Fruit fly (Drosophila melanogaster) whole organism, embryonic: ENCODE results near the gene CG7140.
A peak's percentile ranks its signal among the peaks of the same experiment; 100 is the strongest.

Source experiments
- ATbp ChIP-seq: fragments of 200-800 bp; sonication (Bioruptor generic); optimal IDR thresholded peaks from 2 replicates; lab custom pipeline; 2017; ENCODE audit warnings: missing biosample characterization, mild to moderate bottlenecking, missing genetic modification characterization, missing genetic modification reagents
- Bdp1 ChIP-seq: fragments of 200-800 bp; sonication (Bioruptor generic); optimal IDR thresholded peaks from 3 replicates; lab custom pipeline; 2016; ENCODE audit warnings: missing biosample characterization, missing genetic modification characterization
- CG10147 ChIP-seq: fragments of 200-800 bp; sonication (Bioruptor generic); optimal IDR thresholded peaks from 2 replicates; lab custom pipeline; 2019; ENCODE audit warnings: missing biosample characterization, mild to moderate bottlenecking, missing genetic modification characterization, moderate library complexity
- CG10431 ChIP-seq: fragments of 200-800 bp; sonication (Bioruptor generic); optimal IDR thresholded peaks from 3 replicates; lab custom pipeline; 2018; ENCODE audit warnings: missing biosample characterization, mild to moderate bottlenecking, missing genetic modification characterization
- CG11085 ChIP-seq: fragments of 200-800 bp; sonication (Bioruptor generic); IDR thresholded peaks from 2 replicates; pipeline ENCODE4 v1.3.6; 2022; ENCODE audit warnings: missing biosample characterization, missing genetic modification characterization
- CG11696 ChIP-seq: fragments of 200-800 bp; sonication (Bioruptor generic); IDR thresholded peaks from 2 replicates; pipeline ENCODE4 v1.3.6; 2022; ENCODE audit warnings: missing biosample characterization, missing genetic modification characterization
- CG11723 ChIP-seq: fragments of 200-800 bp; sonication (Bioruptor generic); optimal IDR thresholded peaks from 2 replicates; lab custom pipeline; 2017; ENCODE audit warnings: missing biosample characterization, mild to moderate bottlenecking, missing genetic modification characterization
- CG12104 ChIP-seq: fragments of 200-800 bp; sonication (Bioruptor generic); optimal IDR thresholded peaks from 3 replicates; lab custom pipeline; 2016; ENCODE audit warnings: missing biosample characterization, missing genetic modification characterization
- CG15011 ChIP-seq: fragments of 200-800 bp; sonication (Bioruptor generic); optimal IDR thresholded peaks from 3 replicates; lab custom pipeline; 2018; ENCODE audit warnings: missing biosample characterization, mild to moderate bottlenecking, missing genetic modification characterization
- CG15269 ChIP-seq: fragments of 200-800 bp; sonication (Bioruptor generic); optimal IDR thresholded peaks from 2 replicates; lab custom pipeline; 2018; ENCODE audit warnings: missing biosample characterization, mild to moderate bottlenecking, missing genetic modification characterization, moderate library complexity
- CG16813 ChIP-seq: fragments of 200-800 bp; sonication (Bioruptor generic); IDR thresholded peaks from 3 replicates; pipeline ENCODE4 v1.3.6; 2022; ENCODE audit warnings: missing biosample characterization, missing genetic modification characterization; ENCODE audit not compliant: partially characterized antibody
- CG2202 ChIP-seq: fragments of 200-800 bp; sonication (Bioruptor generic); optimal IDR thresholded peaks from 2 replicates; lab custom pipeline; 2018; ENCODE audit warnings: missing biosample characterization, mild to moderate bottlenecking, missing genetic modification characterization
- CG3065 ChIP-seq: fragments of 200-800 bp; sonication (Bioruptor generic); optimal IDR thresholded peaks from 2 replicates; lab custom pipeline; 2016; ENCODE audit warnings: missing biosample characterization, missing genetic modification characterization
- CG33213 ChIP-seq: fragments of 200-800 bp; sonication (Bioruptor generic); optimal IDR thresholded peaks from 3 replicates; lab custom pipeline; 2016; ENCODE audit warnings: missing biosample characterization, missing genetic modification characterization
- CG4730 ChIP-seq: fragments of 200-800 bp; sonication (Bioruptor generic); IDR thresholded peaks from 2 replicates; pipeline ENCODE4 v1.3.6; 2022; ENCODE audit warnings: missing biosample characterization, missing genetic modification characterization
- CG6272 ChIP-seq: fragments of 200-800 bp; sonication (Bioruptor generic); IDR thresholded peaks from 2 replicates; pipeline ENCODE4 v1.3.6; 2022; ENCODE audit warnings: missing biosample characterization, missing genetic modification characterization
- CG6654 ChIP-seq: fragments of 200-800 bp; sonication (Bioruptor generic); optimal IDR thresholded peaks from 2 replicates; lab custom pipeline; 2017; ENCODE audit warnings: missing biosample characterization, mild to moderate bottlenecking, missing genetic modification characterization
- CG6854 ChIP-seq: fragments of 200-800 bp; sonication (Bioruptor generic); optimal IDR thresholded peaks from 3 replicates; lab custom pipeline; 2017; ENCODE audit warnings: missing biosample characterization, mild to moderate bottlenecking, missing genetic modification characterization
- CG8089 ChIP-seq: fragments of 200-800 bp; sonication (Bioruptor generic); optimal IDR thresholded peaks from 3 replicates; lab custom pipeline; 2016; ENCODE audit warnings: missing biosample characterization, missing genetic modification characterization
- CHES-1-like ChIP-seq: fragments of 200-800 bp; sonication (Bioruptor generic); optimal IDR thresholded peaks from 2 replicates; lab custom pipeline; 2016; ENCODE audit warnings: missing biosample characterization, missing genetic modification characterization
- Chrac-16 ChIP-seq: fragments of 200-800 bp; sonication (Bioruptor generic); optimal IDR thresholded peaks from 3 replicates; lab custom pipeline; 2016; ENCODE audit warnings: missing biosample characterization, missing genetic modification characterization
- Dip2 ChIP-seq: fragments of 200-800 bp; sonication (Bioruptor generic); IDR thresholded peaks from 2 replicates; pipeline ENCODE4 v1.3.6; 2022; ENCODE audit warnings: missing biosample characterization, missing genetic modification characterization
- Doc2 ChIP-seq: fragments of 200-800 bp; sonication (Bioruptor generic); IDR thresholded peaks from 2 replicates; pipeline ENCODE4 v1.3.6; 2022; ENCODE audit warnings: missing biosample characterization, missing genetic modification characterization
- ERR ChIP-seq: fragments of 200-800 bp; sonication (Bioruptor generic); optimal IDR thresholded peaks from 2 replicates; lab custom pipeline; 2016; ENCODE audit warnings: missing biosample characterization, missing genetic modification characterization
- Elba2 ChIP-seq: fragments of 200-800 bp; sonication (Bioruptor generic); optimal IDR thresholded peaks from 3 replicates; lab custom pipeline; 2016; ENCODE audit warnings: missing biosample characterization, missing genetic modification characterization
- Ets97D ChIP-seq: fragments of 200-800 bp; sonication (Bioruptor generic); optimal IDR thresholded peaks from 3 replicates; lab custom pipeline; 2016; ENCODE audit warnings: missing biosample characterization, missing genetic modification characterization
- Fer1 ChIP-seq: fragments of 200-800 bp; sonication (Bioruptor generic); optimal IDR thresholded peaks from 2 replicates; lab custom pipeline; 2017; ENCODE audit warnings: missing biosample characterization, mild to moderate bottlenecking, missing genetic modification characterization
- H2.0 ChIP-seq: fragments of 200-800 bp; sonication (Bioruptor generic); IDR thresholded peaks from 2 replicates; pipeline ENCODE4 v1.3.6; 2022; ENCODE audit warnings: missing biosample characterization, missing genetic modification characterization
- Hr51 ChIP-seq, 2 experiments: fragments of 200-800 bp; sonication (Bioruptor generic); optimal IDR thresholded peaks; 2 replicates in 1 of 2; 3 replicates in 1 of 2; lab custom pipeline; 2016 to 2018; ENCODE audit warnings: missing biosample characterization in 2 of 2, missing genetic modification characterization in 2 of 2, mild to moderate bottlenecking in 1 of 2, moderate library complexity in 1 of 2
- Mrtf ChIP-seq: fragments of 200-800 bp; sonication (Bioruptor generic); IDR thresholded peaks from 3 replicates; pipeline ENCODE4 v1.3.6; 2022; ENCODE audit warnings: missing biosample characterization, missing genetic modification characterization
- Oaz ChIP-seq: fragments of 200-800 bp; sonication (Bioruptor generic); IDR thresholded peaks from 2 replicates; pipeline ENCODE4 v1.3.6; 2022; ENCODE audit warnings: missing biosample characterization, missing genetic modification characterization
- Opbp ChIP-seq: fragments of 200-800 bp; sonication (Bioruptor generic); IDR thresholded peaks from 3 replicates; pipeline ENCODE4 v1.3.6; 2022; ENCODE audit warnings: missing biosample characterization, missing genetic modification characterization; ENCODE audit not compliant: partially characterized antibody
- Optix ChIP-seq: fragments of 200-800 bp; sonication (Bioruptor generic); IDR thresholded peaks from 3 replicates; pipeline ENCODE4 v1.3.6; 2022; ENCODE audit warnings: missing biosample characterization, missing genetic modification characterization
- Scr ChIP-seq: fragments of 200-800 bp; sonication (Bioruptor generic); IDR thresholded peaks from 2 replicates; pipeline ENCODE4 v1.3.6; 2022; ENCODE audit warnings: missing biosample characterization, missing genetic modification characterization; ENCODE audit not compliant: partially characterized antibody
- ab ChIP-seq: fragments of 200-800 bp; sonication (Bioruptor generic); optimal IDR thresholded peaks from 2 replicates; lab custom pipeline; 2016; ENCODE audit warnings: missing biosample characterization, missing genetic modification characterization
- crc ChIP-seq: fragments of 200-800 bp; sonication (Bioruptor generic); optimal IDR thresholded peaks from 2 replicates; lab custom pipeline; 2016; ENCODE audit warnings: missing biosample characterization, missing genetic modification characterization
- dmrt11E ChIP-seq: fragments of 200-800 bp; sonication (Bioruptor generic); optimal IDR thresholded peaks from 3 replicates; lab custom pipeline; 2018; ENCODE audit warnings: missing biosample characterization, mild to moderate bottlenecking, missing genetic modification characterization, moderate library complexity
- ems ChIP-seq: fragments of 200-800 bp; sonication (Bioruptor generic); optimal IDR thresholded peaks from 3 replicates; lab custom pipeline; 2016; ENCODE audit warnings: missing biosample characterization, missing genetic modification characterization
- eyg ChIP-seq: fragments of 200-800 bp; sonication (Bioruptor generic); optimal IDR thresholded peaks from 3 replicates; lab custom pipeline; 2016; ENCODE audit warnings: missing biosample characterization, missing genetic modification characterization
- fd102C ChIP-seq: fragments of 200-800 bp; sonication (Bioruptor generic); optimal IDR thresholded peaks from 2 replicates; lab custom pipeline; 2018; ENCODE audit warnings: missing biosample characterization, mild to moderate bottlenecking, missing genetic modification characterization, moderate library complexity
- insv ChIP-seq, 2 experiments: fragments of 200-800 bp; sonication (Bioruptor generic); optimal IDR thresholded peaks; 3 replicates each; lab custom pipeline; 2016 to 2018; ENCODE audit warnings: missing biosample characterization in 2 of 2, missing genetic modification characterization in 2 of 2
- pan ChIP-seq, 4 experiments: fragments of >200 bp in 3 of 4; fragments of 200-800 bp in 1 of 4; sonication (Bioruptor generic) in 1 of 4; optimal IDR thresholded peaks in 3 of 4; IDR thresholded peaks in 1 of 4; 2 replicates each; pipeline versions ENCODE4 v1.3.6 to Lab custom; 2017 to 2022; ENCODE audit warnings: missing biosample characterization in 2 of 4, missing genetic modification characterization in 2 of 4, mixed read lengths in 1 of 4
- pros ChIP-seq: fragments of 200-800 bp; sonication (Bioruptor generic); optimal IDR thresholded peaks from 3 replicates; lab custom pipeline; 2019; ENCODE audit warnings: missing biosample characterization, mild to moderate bottlenecking, missing genetic modification characterization, moderate library complexity
- pum ChIP-seq: fragments of 200-800 bp; sonication (Bioruptor generic); optimal IDR thresholded peaks from 2 replicates; lab custom pipeline; 2016; ENCODE audit warnings: missing biosample characterization, missing genetic modification characterization
- scrt ChIP-seq: fragments of 200-800 bp; sonication (Bioruptor generic); optimal IDR thresholded peaks from 2 replicates; lab custom pipeline; 2018; ENCODE audit warnings: missing biosample characterization, mild to moderate bottlenecking, missing genetic modification characterization, moderate library complexity
- sens ChIP-seq: fragments of 200-800 bp; sonication (Bioruptor generic); peaks from one replicate; lab custom pipeline; 2016; ENCODE audit warnings: missing biosample characterization, missing genetic modification characterization
- tap ChIP-seq: fragments of 200-800 bp; optimal IDR thresholded peaks from 3 replicates; lab custom pipeline; 2019; ENCODE audit warnings: missing biosample characterization, mild to moderate bottlenecking, missing genetic modification characterization, moderate library complexity

The CG7140 gene

dm6 chr3L:22028225-22028624 is at the start of gene CG7140:
Gene CG7140 (minus strand): TSS chr3L:22028325.
- no peak for TF ChIP-seq eyg (GFP tag; lab: Kevin White, UChicago)
- TF ChIP-seq CG15011 (GFP tag; lab: Kevin White, UChicago): no peak
- TF ChIP-seq insv (GFP tag; optimal IDR thresholded peaks at IDR 0.05; lab: Kevin White, UChicago): no peak
- no peak for TF ChIP-seq CG6654 (GFP tag; lab: Kevin White, UChicago)
- TF ChIP-seq fd102C (GFP tag; lab: Kevin White, UChicago): no peak

dm6 chr3L:22075706-22076398 is 47.7 kb upstream of the CG7140 start, which contains the start of the genes CG7130 and RpLP0:
Gene CG7130 (minus strand): TSS chr3L:22075756.
Gene RpLP0 (plus strand): TSS chr3L:22075867.
- peak; percentile 66 for TF ChIP-seq CG16813 (GFP tag; lab: Robert Waterston, UW)
- peak; percentile 98 for TF ChIP-seq sens (GFP tag; lab: Kevin White, UChicago)
- TF ChIP-seq ab (GFP tag; lab: Kevin White, UChicago): no peak
- TF ChIP-seq Bdp1: peak; percentile 87
- peak; percentile 88 for TF ChIP-seq CG10147 (GFP tag; lab: Kevin White, UChicago)
- TF ChIP-seq CG8089 (GFP tag; lab: Kevin White, UChicago): peak; percentile 95
- peak; percentile 64; the same call in 1 of the 3 replicates for TF ChIP-seq Mrtf
- peak; percentile 76 for TF ChIP-seq Optix
- peak; percentile 90 for TF ChIP-seq CG11723 (GFP tag; lab: Kevin White, UChicago)
- TF ChIP-seq tap (tag; lab: Kevin White, UChicago): peak; percentile 62
- peak; percentile 64 for TF ChIP-seq Doc2 (GFP tag; lab: Robert Waterston, UW)
- peak; percentile 25 for TF ChIP-seq pros (GFP tag; lab: Kevin White, UChicago)
- TF ChIP-seq CG3065: peak; percentile 90
- TF ChIP-seq Opbp (GFP tag; lab: Robert Waterston, UW): peak; percentile 99
- TF ChIP-seq Hr51 (GFP tag; optimal IDR thresholded peaks at IDR 0.05; lab: Kevin White, UChicago): peak; percentile 84 to 94
- TF ChIP-seq CG10431: peak; percentile 94
- peak; percentile 65 for TF ChIP-seq Oaz (GFP tag; lab: Robert Waterston, UW)
- TF ChIP-seq Scr: peak; percentile 64
- TF ChIP-seq CG11696: peak; percentile 70
- peak; percentile 63 for TF ChIP-seq pum (GFP tag; lab: Kevin White, UChicago)
- peak; percentile 72 for TF ChIP-seq ems (GFP tag; lab: Kevin White, UChicago)
- peak; percentile 84 for TF ChIP-seq H2.0 (GFP tag; lab: Robert Waterston, UW)
- TF ChIP-seq Fer1 (GFP tag; lab: Kevin White, UChicago): peak; percentile 96
- TF ChIP-seq CG4730: peak; percentile 28; the same call in 1 of the 2 replicates
- TF ChIP-seq CG33213 (GFP tag; lab: Kevin White, UChicago): peak; percentile 96
- peak; percentile 61; the same call in 1 of the 2 replicates for TF ChIP-seq CG6272 (GFP tag; lab: Robert Waterston, UW)
- TF ChIP-seq Ets97D: peak; percentile 100
- peak; percentile 87 for TF ChIP-seq scrt (GFP tag; lab: Kevin White, UChicago)
- peak; percentile 90 for TF ChIP-seq crc (GFP tag; lab: Kevin White, UChicago)
- TF ChIP-seq pan (optimal IDR thresholded peaks at IDR 0.05; lab: Kevin White, UChicago): no peak
- TF ChIP-seq pan (GFP tag; optimal IDR thresholded peaks at IDR 0.05 in 1 of 2, IDR thresholded peaks at IDR 0.05 in 1 of 2): peak in 1 of 2 experiments; percentile 89
- peak; percentile 92 for TF ChIP-seq CG2202 (tag; lab: Kevin White, UChicago)
- TF ChIP-seq dmrt11E: peak; percentile 84
- peak; percentile 85 for TF ChIP-seq CG11085
- TF ChIP-seq Chrac-16: peak; percentile 62
- peak; percentile 81 for TF ChIP-seq ERR (GFP tag; lab: Kevin White, UChicago)
- peak; percentile 70 for TF ChIP-seq Elba2 (GFP tag; lab: Kevin White, UChicago)
- TF ChIP-seq Dip2 (GFP tag; lab: Robert Waterston, UW): no peak
- TF ChIP-seq ATbp (GFP tag; lab: Kevin White, UChicago): peak; percentile 92
- peak; percentile 85 for TF ChIP-seq CG15269 (tag; lab: Kevin White, UChicago)
- peak; percentile 88 for TF ChIP-seq CG6854 (GFP tag; lab: Kevin White, UChicago)
- peak; percentile 94 for TF ChIP-seq CHES-1-like (GFP tag; lab: Kevin White, UChicago)
- TF ChIP-seq CG12104 (GFP tag; lab: Kevin White, UChicago): peak; percentile 96
